Worm (Caenorhabditis elegans) whole organism, L1 larva: ENCODE data around the gene Y11D7A.7.

ENCODE experiments used
- ama-1 ChIP-seq: fragments of 150-350 bp; optimal IDR thresholded peaks from 2 replicates; lab custom pipeline; 2014
- ceh-82 ChIP-seq, 3 experiments: fragments of 150-350 bp in 1 of 3; sonication (generic microtip) in 2 of 3; optimal IDR thresholded peaks; 2 replicates each; lab custom pipeline; 2014 to 2017; ENCODE audit warnings: missing biosample characterization in 3 of 3, missing genetic modification characterization in 3 of 3
- efl-1 ChIP-seq, 4 experiments: fragments of 150-350 bp; optimal IDR thresholded peaks in 3 of 4; peaks in 1 of 4; 1 replicate in 1 of 4; 2 replicates in 3 of 4; lab custom pipeline; 2014; ENCODE audit warnings: missing biosample characterization in 2 of 4, missing genetic modification characterization in 2 of 4, missing genetic modification reagents in 2 of 4
- fkh-8 ChIP-seq: sonication (generic microtip); optimal IDR thresholded peaks from 2 replicates; lab custom pipeline; 2016; ENCODE audit warnings: mild to moderate bottlenecking, missing genetic modification characterization, missing compliant biosample characterization
- fos-1 ChIP-seq: fragments of 150-350 bp; optimal IDR thresholded peaks from 2 replicates; lab custom pipeline; 2014; ENCODE audit warnings: missing biosample characterization, missing genetic modification characterization
- grh-1 ChIP-seq: fragments of 200-800 bp; sonication (Bioruptor generic); IDR thresholded peaks from 2 replicates; pipeline ENCODE4 v1.3.6; 2022; ENCODE audit warnings: missing genetic modification reagents, missing genetic modification characterization, missing compliant biosample characterization
- mdl-1 ChIP-seq, 2 experiments: fragments of 150-350 bp; optimal IDR thresholded peaks; 2 replicates each; lab custom pipeline; 2014 to 2017; ENCODE audit warnings: missing biosample characterization in 2 of 2, missing genetic modification characterization in 2 of 2, inconsistent platforms in 1 of 2
- nhr-90 ChIP-seq: sonication (generic microtip); optimal IDR thresholded peaks from 2 replicates; lab custom pipeline; 2016; ENCODE audit warnings: mild to moderate bottlenecking, missing genetic modification characterization, missing compliant biosample characterization; ENCODE audit not compliant: poor library complexity

ce11 chrIV:9261687-9262086, 12.4 kb downstream of the Y11D7A.7 start, which contains the start of gene col-120:
- no peak for TF ChIP-seq nhr-90 (tag; lab: Kevin White, UChicago)
- no peak for TF ChIP-seq ceh-82 (tag; optimal IDR thresholded peaks at IDR 0.05; lab: Kevin White, UChicago)
- TF ChIP-seq mdl-1 (tag; optimal IDR thresholded peaks at IDR 0.05; lab: Kevin White, UChicago) = no peak
- TF ChIP-seq ama-1 (lab: Kevin White, UChicago) = no peak
- TF ChIP-seq fkh-8 (tag; lab: Kevin White, UChicago) = no peak
- TF ChIP-seq grh-1 (GFP tag; lab: Robert Waterston, UW) = no peak
- TF ChIP-seq efl-1 (optimal IDR thresholded peaks at IDR 0.05; lab: Kevin White, UChicago) = no peak
- TF ChIP-seq efl-1 (GFP tag; optimal IDR thresholded peaks at IDR 0.05 in 1 of 2; lab: Kevin White, UChicago) = no peak
- TF ChIP-seq fos-1 (tag; lab: Kevin White, UChicago) = no peak
